Fruit fly (Drosophila melanogaster) whole organism, embryonic: ENCODE data around the gene CG12539.
A peak's percentile ranks its signal among the peaks of the same experiment; 100 is the strongest.

Experiments used
- Aef1 ChIP-seq: fragments of 200-800 bp; sonication (Bioruptor generic); IDR thresholded peaks from 3 replicates; pipeline ENCODE4 v1.3.6; 2022; ENCODE audit warnings: missing biosample characterization, missing genetic modification characterization
- CG10565 ChIP-seq: fragments of 200-800 bp; sonication (Bioruptor generic); optimal IDR thresholded peaks from 3 replicates; lab custom pipeline; 2016; ENCODE audit warnings: missing biosample characterization, mild to moderate bottlenecking, missing genetic modification characterization
- CG11504 ChIP-seq: fragments of 200-800 bp; sonication (Bioruptor generic); optimal IDR thresholded peaks from 3 replicates; lab custom pipeline; 2019; ENCODE audit warnings: missing biosample characterization, mild to moderate bottlenecking, missing genetic modification characterization, moderate library complexity
- CG11723 ChIP-seq: fragments of 200-800 bp; sonication (Bioruptor generic); optimal IDR thresholded peaks from 2 replicates; lab custom pipeline; 2017; ENCODE audit warnings: missing biosample characterization, mild to moderate bottlenecking, missing genetic modification characterization
- CG12155 ChIP-seq: fragments of 200-800 bp; sonication (Bioruptor generic); optimal IDR thresholded peaks from 3 replicates; lab custom pipeline; 2016; ENCODE audit warnings: missing biosample characterization, missing genetic modification characterization
- CG13296 ChIP-seq: fragments of 200-800 bp; sonication (Bioruptor generic); optimal IDR thresholded peaks from 3 replicates; lab custom pipeline; 2018; ENCODE audit warnings: missing biosample characterization, mild to moderate bottlenecking, missing genetic modification characterization
- CG17612 ChIP-seq: fragments of 200-800 bp; sonication (Bioruptor generic); IDR thresholded peaks from 2 replicates; pipeline ENCODE4 v1.3.6; 2022; ENCODE audit warnings: missing biosample characterization, missing genetic modification characterization
- CG1792 ChIP-seq: fragments of 200-800 bp; sonication (Bioruptor generic); optimal IDR thresholded peaks from 2 replicates; lab custom pipeline; 2016; ENCODE audit warnings: missing biosample characterization, missing genetic modification characterization
- CG18476 ChIP-seq: fragments of 200-800 bp; sonication (Bioruptor generic); optimal IDR thresholded peaks from 2 replicates; lab custom pipeline; 2016; ENCODE audit warnings: missing biosample characterization, mild to moderate bottlenecking, missing genetic modification characterization
- CG2712 ChIP-seq: fragments of 200-800 bp; optimal IDR thresholded peaks from 3 replicates; lab custom pipeline; 2019; ENCODE audit warnings: missing biosample characterization, mild to moderate bottlenecking, missing genetic modification characterization, moderate library complexity
- CG30020 ChIP-seq: fragments of 200-800 bp; optimal IDR thresholded peaks from 2 replicates; lab custom pipeline; 2019; ENCODE audit warnings: missing biosample characterization, mild to moderate bottlenecking, missing genetic modification characterization, moderate library complexity
- CG3163 ChIP-seq: fragments of 200-800 bp; sonication (Bioruptor generic); optimal IDR thresholded peaks from 3 replicates; lab custom pipeline; 2016; ENCODE audit warnings: missing biosample characterization, missing genetic modification characterization
- CG6791 ChIP-seq: fragments of 200-800 bp; sonication (Bioruptor generic); IDR thresholded peaks from 3 replicates; pipeline ENCODE4 v1.3.6; 2022; ENCODE audit warnings: missing biosample characterization, missing genetic modification characterization; ENCODE audit not compliant: partially characterized antibody
- CG7556 ChIP-seq: fragments of 200-800 bp; sonication (Bioruptor generic); optimal IDR thresholded peaks from 2 replicates; lab custom pipeline; 2017; ENCODE audit warnings: missing biosample characterization, mild to moderate bottlenecking, missing genetic modification characterization
- CG7786 ChIP-seq: fragments of 200-800 bp; sonication (Bioruptor generic); optimal IDR thresholded peaks from 2 replicates; lab custom pipeline; 2016; ENCODE audit warnings: missing biosample characterization, missing genetic modification characterization
- CG9797 ChIP-seq: fragments of 200-800 bp; sonication (Bioruptor generic); optimal IDR thresholded peaks from 3 replicates; lab custom pipeline; 2018; ENCODE audit warnings: missing biosample characterization, mild to moderate bottlenecking, missing genetic modification characterization
- CG9817 ChIP-seq: fragments of 200-800 bp; sonication (Bioruptor generic); optimal IDR thresholded peaks from 2 replicates; lab custom pipeline; 2018; ENCODE audit warnings: missing biosample characterization, mild to moderate bottlenecking, missing genetic modification characterization, moderate library complexity
- Camta ChIP-seq: fragments of 200-800 bp; sonication (Bioruptor generic); optimal IDR thresholded peaks from 2 replicates; lab custom pipeline; 2016; ENCODE audit warnings: missing biosample characterization, missing genetic modification characterization
- D ChIP-seq, 2 experiments: fragments of 200-800 bp in 1 of 2; fragments of >200 bp in 1 of 2; sonication (Bioruptor generic) in 1 of 2; optimal IDR thresholded peaks; 2 replicates in 1 of 2; 3 replicates in 1 of 2; lab custom pipeline; 2017; ENCODE audit warnings: mild to moderate bottlenecking in 1 of 2, missing biosample characterization in 1 of 2, missing genetic modification characterization in 1 of 2, missing genetic modification reagents in 1 of 2
- Gsc ChIP-seq: fragments of 200-800 bp; sonication (Bioruptor generic); IDR thresholded peaks from 2 replicates; pipeline ENCODE4 v1.3.6; 2022; ENCODE audit warnings: missing biosample characterization, missing genetic modification characterization
- Gug ChIP-seq: fragments of 200-800 bp; sonication (Bioruptor generic); IDR thresholded peaks from 4 replicates; pipeline ENCODE4 v1.3.6; 2022; ENCODE audit warnings: missing biosample characterization, missing genetic modification characterization
- HLH3B ChIP-seq: fragments of 200-800 bp; sonication (Bioruptor generic); IDR thresholded peaks from 2 replicates; pipeline ENCODE4 v1.3.6; 2022; ENCODE audit warnings: missing biosample characterization, missing genetic modification characterization
- Hr39 ChIP-seq: fragments of >200 bp; optimal IDR thresholded peaks from 2 replicates; lab custom pipeline; 2017
- Mad ChIP-seq: fragments of 200-800 bp; sonication (Bioruptor generic); optimal IDR thresholded peaks from 2 replicates; lab custom pipeline; 2016; ENCODE audit warnings: missing biosample characterization, missing genetic modification characterization
- Mrtf ChIP-seq: fragments of 200-800 bp; sonication (Bioruptor generic); IDR thresholded peaks from 3 replicates; pipeline ENCODE4 v1.3.6; 2022; ENCODE audit warnings: missing biosample characterization, missing genetic modification characterization
- Nf-YA ChIP-seq: fragments of 200-800 bp; sonication (Bioruptor generic); IDR thresholded peaks from 2 replicates; pipeline ENCODE4 v1.3.6; 2022; ENCODE audit warnings: missing biosample characterization, missing genetic modification characterization
- Oaz ChIP-seq: fragments of 200-800 bp; sonication (Bioruptor generic); IDR thresholded peaks from 2 replicates; pipeline ENCODE4 v1.3.6; 2022; ENCODE audit warnings: missing biosample characterization, missing genetic modification characterization
- Rx ChIP-seq: fragments of 200-800 bp; sonication (Bioruptor generic); IDR thresholded peaks from 2 replicates; pipeline ENCODE4 v1.3.6; 2022; ENCODE audit warnings: missing biosample characterization, missing genetic modification characterization
- Sin3A ChIP-seq: fragments of >200 bp; optimal IDR thresholded peaks from 2 replicates; lab custom pipeline; 2018
- Six4 ChIP-seq: fragments of 200-800 bp; sonication (Bioruptor generic); optimal IDR thresholded peaks from 2 replicates; lab custom pipeline; 2016; ENCODE audit warnings: missing biosample characterization, missing genetic modification characterization
- Spps ChIP-seq: fragments of 200-800 bp; sonication (Bioruptor generic); optimal IDR thresholded peaks from 2 replicates; lab custom pipeline; 2018; ENCODE audit warnings: missing biosample characterization, mild to moderate bottlenecking, missing genetic modification characterization
- al ChIP-seq: fragments of 200-800 bp; sonication (Bioruptor generic); IDR thresholded peaks from 2 replicates; pipeline ENCODE4 v1.3.6; 2022; ENCODE audit warnings: missing biosample characterization, missing genetic modification characterization
- ara ChIP-seq: fragments of 200-800 bp; sonication (Bioruptor generic); IDR thresholded peaks from 2 replicates; pipeline ENCODE4 v1.3.6; 2022; ENCODE audit warnings: missing biosample characterization, missing genetic modification characterization
- cas ChIP-seq: fragments of 200-800 bp; sonication (Bioruptor generic); IDR thresholded peaks from 2 replicates; pipeline ENCODE4 v1.3.6; 2022; ENCODE audit warnings: missing biosample characterization, missing genetic modification characterization
- chn ChIP-seq: fragments of 200-800 bp; sonication (Bioruptor generic); optimal IDR thresholded peaks from 2 replicates; lab custom pipeline; 2016; ENCODE audit warnings: missing biosample characterization, missing genetic modification characterization
- crol ChIP-seq: fragments of 200-800 bp; sonication (Bioruptor generic); IDR thresholded peaks from 2 replicates; pipeline ENCODE4 v1.3.6; 2022; ENCODE audit warnings: missing biosample characterization, missing genetic modification characterization
- disco-r ChIP-seq: fragments of 200-800 bp; sonication (Bioruptor generic); optimal IDR thresholded peaks from 2 replicates; lab custom pipeline; 2016; ENCODE audit warnings: missing biosample characterization, missing genetic modification characterization
- dysf ChIP-seq: fragments of 200-800 bp; sonication (Bioruptor generic); IDR thresholded peaks from 3 replicates; pipeline ENCODE4 v1.3.6; 2022; ENCODE audit warnings: missing biosample characterization, missing genetic modification characterization
- fd3F ChIP-seq: fragments of 200-800 bp; sonication (Bioruptor generic); optimal IDR thresholded peaks from 2 replicates; lab custom pipeline; 2018; ENCODE audit warnings: missing biosample characterization, mild to moderate bottlenecking, missing genetic modification characterization, moderate library complexity
- grn ChIP-seq: fragments of 200-800 bp; sonication (Bioruptor generic); optimal IDR thresholded peaks from 3 replicates; lab custom pipeline; 2017; ENCODE audit warnings: missing biosample characterization, missing genetic modification characterization
- gro ChIP-seq: fragments of 200-800 bp; sonication (Bioruptor generic); optimal IDR thresholded peaks from 2 replicates; lab custom pipeline; 2016; ENCODE audit warnings: missing biosample characterization, missing genetic modification characterization
- gsb ChIP-seq: fragments of 200-800 bp; sonication (Bioruptor generic); IDR thresholded peaks from 2 replicates; pipeline ENCODE4 v1.3.6; 2022; ENCODE audit warnings: missing biosample characterization, missing genetic modification characterization
- ham ChIP-seq: fragments of 200-800 bp; sonication (Bioruptor generic); IDR thresholded peaks from 2 replicates; pipeline ENCODE4 v1.3.6; 2022; ENCODE audit warnings: missing biosample characterization, missing genetic modification characterization
- jumu ChIP-seq: fragments of 200-800 bp; sonication (Bioruptor generic); optimal IDR thresholded peaks from 3 replicates; lab custom pipeline; 2016; ENCODE audit warnings: missing biosample characterization, missing genetic modification characterization
- ken ChIP-seq: fragments of 200-800 bp; sonication (Bioruptor generic); IDR thresholded peaks from 3 replicates; pipeline ENCODE4 v1.3.6; 2022; ENCODE audit warnings: missing biosample characterization, missing genetic modification characterization
- oc ChIP-seq: fragments of 200-800 bp; sonication (Bioruptor generic); optimal IDR thresholded peaks from 2 replicates; lab custom pipeline; 2018; ENCODE audit warnings: missing biosample characterization, mild to moderate bottlenecking, missing genetic modification characterization, moderate library complexity
- pb ChIP-seq: fragments of 200-800 bp; sonication (Bioruptor generic); optimal IDR thresholded peaks from 3 replicates; lab custom pipeline; 2016; ENCODE audit warnings: missing biosample characterization, missing genetic modification characterization
- psq ChIP-seq: fragments of 200-800 bp; sonication (Bioruptor generic); optimal IDR thresholded peaks from 2 replicates; lab custom pipeline; 2017; ENCODE audit warnings: missing biosample characterization, missing genetic modification characterization
- salm ChIP-seq: fragments of 200-800 bp; sonication (Bioruptor generic); optimal IDR thresholded peaks from 2 replicates; lab custom pipeline; 2018; ENCODE audit warnings: missing biosample characterization, mild to moderate bottlenecking, missing genetic modification characterization
- sug ChIP-seq: fragments of 200-800 bp; optimal IDR thresholded peaks from 2 replicates; lab custom pipeline; 2019; ENCODE audit warnings: missing biosample characterization, mild to moderate bottlenecking, missing genetic modification characterization, moderate library complexity
- vvl ChIP-seq: fragments of 200-800 bp; sonication (Bioruptor generic); IDR thresholded peaks from 2 replicates; pipeline ENCODE4 v1.3.6; 2022; ENCODE audit warnings: missing biosample characterization, missing genetic modification characterization
- yki ChIP-seq: fragments of >200 bp; optimal IDR thresholded peaks from 3 replicates; lab custom pipeline; 2018

The CG12539 gene

DNA sequence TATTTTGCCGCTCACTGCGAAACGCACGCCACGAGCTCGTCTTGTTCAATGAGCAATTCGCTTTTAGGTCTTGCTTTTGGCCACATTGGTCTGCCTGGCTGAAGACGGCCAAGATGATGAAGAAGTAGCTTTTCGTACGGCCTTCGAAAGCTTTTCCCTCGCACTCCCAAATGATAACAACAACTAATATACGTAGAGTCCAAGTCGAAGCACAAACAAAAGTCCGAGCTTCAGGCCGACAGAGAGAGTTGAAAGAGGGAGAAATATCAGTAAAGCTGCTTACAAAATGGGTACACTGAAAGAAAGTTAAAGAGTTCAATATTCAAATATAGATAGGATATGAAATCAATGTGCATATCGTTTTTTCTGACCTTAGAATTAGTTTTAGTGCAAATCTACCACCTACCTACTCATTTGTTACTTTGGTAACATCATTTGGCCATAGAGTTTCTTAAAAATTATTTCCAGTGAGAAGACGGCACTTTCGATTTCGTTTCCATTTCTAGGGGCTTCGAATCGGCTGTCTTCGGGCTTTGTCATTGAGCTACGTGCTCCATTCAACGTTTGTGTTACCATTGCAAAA lies 38.1 kb upstream of the CG12539 start, which contains the start of the genes CG45064 and CG45065 (continued):
- TF ChIP-seq CG7786 (GFP tag; lab: Kevin White, UChicago): peak; percentile 67
- peak; percentile 2 for TF ChIP-seq grn (GFP tag; lab: Kevin White, UChicago)
- TF ChIP-seq Oaz (GFP tag; lab: Robert Waterston, UW): no peak; the same call in 1 of the 2 replicates
- peak; percentile 89 for TF ChIP-seq CG2712 (tag; lab: Kevin White, UChicago)
- TF ChIP-seq CG13296 (GFP tag; lab: Kevin White, UChicago): peak; percentile 49
- TF ChIP-seq Sin3A: no peak
- TF ChIP-seq CG11723 (GFP tag; lab: Kevin White, UChicago): peak; percentile 78
- TF ChIP-seq psq (GFP tag; lab: Kevin White, UChicago): peak; percentile 64
- peak; percentile 8 for TF ChIP-seq Mad (GFP tag; lab: Kevin White, UChicago)
- no peak for TF ChIP-seq crol (GFP tag; lab: Robert Waterston, UW)
- TF ChIP-seq al: peak; percentile 50
- peak; percentile 24 for TF ChIP-seq fd3F
- TF ChIP-seq ara: peak; percentile 84
- peak; percentile 35 for TF ChIP-seq gro (GFP tag; lab: Kevin White, UChicago)
- TF ChIP-seq Gug (GFP tag; lab: Robert Waterston, UW): peak; percentile 65; the same call in 2 of the 4 replicates
- peak; percentile 66 for TF ChIP-seq CG3163 (GFP tag; lab: Kevin White, UChicago)
- TF ChIP-seq gsb: no peak
- TF ChIP-seq CG9817 (tag; lab: Kevin White, UChicago): peak; percentile 67
- TF ChIP-seq CG7556 (GFP tag; lab: Kevin White, UChicago): peak; percentile 84
- peak; percentile 69 for TF ChIP-seq Aef1 (GFP tag; lab: Robert Waterston, UW)
- TF ChIP-seq yki (lab: Kevin White, UChicago): no peak
- peak; percentile 92 for TF ChIP-seq CG11504 (tag; lab: Kevin White, UChicago)
- peak; percentile 92 for TF ChIP-seq oc
- TF ChIP-seq cas: no peak
- TF ChIP-seq CG17612: no peak
- TF ChIP-seq CG18476 (GFP tag; lab: Kevin White, UChicago): peak; percentile 67
- TF ChIP-seq CG10565 (GFP tag; lab: Kevin White, UChicago): peak; percentile 14
- peak; percentile 88 for TF ChIP-seq Rx
- TF ChIP-seq Nf-YA: peak; percentile 81
- peak; percentile 84 for TF ChIP-seq dysf
- no peak for TF ChIP-seq CG6791 (GFP tag; lab: Robert Waterston, UW)
- peak; percentile 77 for TF ChIP-seq CG1792 (GFP tag; lab: Kevin White, UChicago)
- TF ChIP-seq pb (GFP tag; lab: Kevin White, UChicago): peak; percentile 80
- peak; percentile 86 for TF ChIP-seq ken (GFP tag; lab: Robert Waterston, UW)
- peak; percentile 33 for TF ChIP-seq CG30020 (tag; lab: Kevin White, UChicago)
- peak; percentile 78 for TF ChIP-seq jumu (GFP tag; lab: Kevin White, UChicago)
- TF ChIP-seq Camta: peak; percentile 83
- peak; percentile 59; the same call in 1 of the 2 replicates for TF ChIP-seq Gsc (GFP tag; lab: Robert Waterston, UW)
- TF ChIP-seq HLH3B (GFP tag; lab: Robert Waterston, UW): peak; percentile 94
- TF ChIP-seq Six4 (GFP tag; lab: Kevin White, UChicago): peak; percentile 74
- TF ChIP-seq ham: no peak
- peak; percentile 40 for TF ChIP-seq sug (tag; lab: Kevin White, UChicago)
- peak; percentile 79 for TF ChIP-seq salm (tag; lab: Kevin White, UChicago)
- TF ChIP-seq vvl (GFP tag; lab: Robert Waterston, UW): peak; percentile 94
- TF ChIP-seq CG12155 (GFP tag; lab: Kevin White, UChicago): peak; percentile 67
- peak; percentile 60 for TF ChIP-seq disco-r
- no peak for TF ChIP-seq Hr39
- peak; percentile 72 for TF ChIP-seq chn
- no peak for TF ChIP-seq D (optimal IDR thresholded peaks at IDR 0.05; lab: Kevin White, UChicago)
- TF ChIP-seq D (GFP tag; optimal IDR thresholded peaks at IDR 0.05; lab: Kevin White, UChicago): peak; percentile 83
- peak; percentile 62 for TF ChIP-seq Spps (tag; lab: Kevin White, UChicago)
- peak; percentile 69; the same call in 2 of the 3 replicates for TF ChIP-seq Mrtf (GFP tag; lab: Robert Waterston, UW)
- no peak for TF ChIP-seq CG9797 (GFP tag; lab: Kevin White, UChicago)
